Fruit fly (Drosophila melanogaster): ENCODE data around the gene Cdk5alpha.

The Cdk5alpha gene

dm6 chr2L:10333091-10333991 lies 22.6 kb upstream of the Cdk5alpha start, which contains the start of gene GATAd:
GATAd (plus strand) TSS chr2L:10333734.
- TF ChIP-seq CG34367 (tag; optimal IDR thresholded peaks at IDR 0.05) (no peak), CG9948 (tag; optimal IDR thresholded peaks at IDR 0.05) (no peak), gl (tag; optimal IDR thresholded peaks at IDR 0.05) (no peak), D1 (tag; optimal IDR thresholded peaks at IDR 0.05) (no peak), Ets98B (GFP tag; IDR thresholded peaks at IDR 0.05) (no peak), CG17806 (tag; optimal IDR thresholded peaks at IDR 0.05) (no peak), CG8159 (tag; optimal IDR thresholded peaks at IDR 0.05) (no peak), CG8301 (tag; optimal IDR thresholded peaks at IDR 0.05) (no peak), CG32121 (GFP tag; IDR thresholded peaks at IDR 0.05) (no peak), CG15710 (tag; optimal IDR thresholded peaks at IDR 0.05) (no peak), fd96Ca (GFP tag; IDR thresholded peaks at IDR 0.05) (no peak)

dm6 chr2L:10331066-10331847 lies 20.5 kb upstream of the Cdk5alpha start, which contains the start of the genes Schip1 and Cox10:
Schip1 (minus strand) TSS chr2L:10331116.
Cox10 (plus strand) TSS chr2L:10331471.
- TF ChIP-seq Pif1A (GFP tag; optimal IDR thresholded peaks at IDR 0.05) (no peak), CG9948 (tag; optimal IDR thresholded peaks at IDR 0.05) (no peak), gl (tag; optimal IDR thresholded peaks at IDR 0.05) (no peak)

dm6 chr2L:10327790-10328189 lies 17.0 kb upstream of the Cdk5alpha start, which contains the start of gene RnrL:
RnrL (minus strand) TSS chr2L:10327943.
- no peak for TF ChIP-seq CG14655 (GFP tag; optimal IDR thresholded peaks at IDR 0.05)
- TF ChIP-seq rn (GFP tag; IDR thresholded peaks at IDR 0.05): no peak
- TF ChIP-seq gl (tag; optimal IDR thresholded peaks at IDR 0.05): no peak
- no peak for TF ChIP-seq CG15710 (tag; optimal IDR thresholded peaks at IDR 0.05)
- TF ChIP-seq CG13204 (GFP tag; optimal IDR thresholded peaks at IDR 0.05): no peak
- no peak for TF ChIP-seq Snoo (tag; optimal IDR thresholded peaks at IDR 0.05)
- no peak for TF ChIP-seq CG34367 (tag; optimal IDR thresholded peaks at IDR 0.05)
- TF ChIP-seq Ets98B (GFP tag; IDR thresholded peaks at IDR 0.05): no peak
- no peak for TF ChIP-seq fd96Ca (GFP tag; IDR thresholded peaks at IDR 0.05)
- no peak for TF ChIP-seq CG4496 (GFP tag; IDR thresholded peaks at IDR 0.05)

- no peak for TF ChIP-seq CG8159 (tag; optimal IDR thresholded peaks at IDR 0.05)
- no peak for TF ChIP-seq Snoo (tag; optimal IDR thresholded peaks at IDR 0.05)
- no peak for TF ChIP-seq CG12605 (GFP tag; IDR thresholded peaks at IDR 0.05)
- TF ChIP-seq CG8301 (tag; optimal IDR thresholded peaks at IDR 0.05): no peak
- no peak for TF ChIP-seq CG15710 (tag; optimal IDR thresholded peaks at IDR 0.05)
- TF ChIP-seq CG14655 (GFP tag; optimal IDR thresholded peaks at IDR 0.05): no peak
- TF ChIP-seq EcR (GFP tag; optimal IDR thresholded peaks at IDR 0.05): no peak
- no peak for TF ChIP-seq CG4496 (GFP tag; IDR thresholded peaks at IDR 0.05)
- no peak for TF ChIP-seq CG32121 (GFP tag; IDR thresholded peaks at IDR 0.05)
- no peak for TF ChIP-seq CG17806 (tag; optimal IDR thresholded peaks at IDR 0.05)
- TF ChIP-seq CG10348 (GFP tag; IDR thresholded peaks at IDR 0.05): no peak
- TF ChIP-seq CG13204 (GFP tag; optimal IDR thresholded peaks at IDR 0.05): no peak
These were observed 12.2 kb upstream of the Cdk5alpha start, which contains the start of gene CG5381 for dm6 chr2L:10322773-10323487. CG5381 (minus strand) TSS chr2L:10323102.

- no peak for TF ChIP-seq EcR (GFP tag; optimal IDR thresholded peaks at IDR 0.05)
These were observed 11.4 kb upstream of the Cdk5alpha start, which contains the start of gene CG4995 for dm6 chr2L:10322176-10322575. CG4995 (plus strand) TSS chr2L:10322476.

- peak; percentile 90 for TF ChIP-seq EcR (GFP tag; optimal IDR thresholded peaks at IDR 0.05)
- peak; percentile 51; the same call in 1 of the 2 replicates for TF ChIP-seq CG32121 (GFP tag; IDR thresholded peaks at IDR 0.05)
- TF ChIP-seq D1 (tag; optimal IDR thresholded peaks at IDR 0.05): no peak
- TF ChIP-seq gl (tag; optimal IDR thresholded peaks at IDR 0.05): peak; percentile 42
- TF ChIP-seq rn (GFP tag; IDR thresholded peaks at IDR 0.05): no peak
These were observed 10.9 kb upstream of the Cdk5alpha start for dm6 chr2L:10321612-10322011.
